Worm (Caenorhabditis elegans) whole organism, young adult: ENCODE results near the gene gpx-4.
A peak's percentile ranks its signal among the peaks of the same experiment; 100 is the strongest.

Source experiments
- B0261.1 ChIP-seq: sonication (generic microtip); optimal IDR thresholded peaks from 2 replicates; lab custom pipeline; 2016; ENCODE audit warnings: mild to moderate bottlenecking, missing genetic modification characterization, moderate library complexity, missing compliant biosample characterization
- B0336.3 ChIP-seq: fragments of 200-800 bp; sonication (Bioruptor generic); IDR thresholded peaks from 2 replicates; pipeline ENCODE4 v1.3.6; 2022; ENCODE audit warnings: missing genetic modification characterization, missing compliant biosample characterization
- F52B5.7 ChIP-seq: sonication (generic microtip); optimal IDR thresholded peaks from 2 replicates; lab custom pipeline; 2016; ENCODE audit warnings: mild to moderate bottlenecking, missing genetic modification characterization, missing compliant biosample characterization
- F57C9.4 ChIP-seq: sonication (generic microtip); optimal IDR thresholded peaks from 2 replicates; lab custom pipeline; 2017; ENCODE audit warnings: mild to moderate bottlenecking, missing genetic modification characterization, missing compliant biosample characterization
- K12H6.12 ChIP-seq: fragments of 200-800 bp; sonication (Bioruptor generic); optimal IDR thresholded peaks from 2 replicates; lab custom pipeline; 2018; ENCODE audit warnings: mild to moderate bottlenecking, missing genetic modification characterization, missing compliant biosample characterization
- Y53F4B.3 ChIP-seq: fragments of 200-800 bp; sonication (Bioruptor generic); IDR thresholded peaks from 2 replicates; pipeline ENCODE4 v1.3.6; 2022; ENCODE audit warnings: missing genetic modification reagents, missing genetic modification characterization, missing compliant biosample characterization
- Y79H2A.3 ChIP-seq: fragments of 200-800 bp; sonication (Bioruptor generic); conservative IDR thresholded peaks from 2 replicates; pipeline ENCODE4 v1.3.6; 2022; ENCODE audit warnings: missing genetic modification reagents, missing genetic modification characterization, missing compliant biosample characterization
- akir-1 ChIP-seq: fragments of 200-800 bp; sonication (Bioruptor generic); optimal IDR thresholded peaks from 2 replicates; lab custom pipeline; 2018; ENCODE audit warnings: mild to moderate bottlenecking, missing genetic modification characterization, moderate library complexity, missing compliant biosample characterization
- ama-1 ChIP-seq, 3 experiments: fragments of 150-350 bp in 1 of 3; sonication (generic microtip) in 2 of 3; optimal IDR thresholded peaks; 2 replicates each; lab custom pipeline; 2014 to 2018; ENCODE audit warnings: missing biosample characterization in 2 of 3, missing genetic modification characterization in 2 of 3, missing genetic modification reagents in 2 of 3
- atf-7 ChIP-seq: sonication (generic microtip); optimal IDR thresholded peaks from 2 replicates; lab custom pipeline; 2017; ENCODE audit warnings: mild to moderate bottlenecking, missing genetic modification characterization, missing compliant biosample characterization
- attf-6 ChIP-seq: fragments of 200-800 bp; sonication (Bioruptor generic); IDR thresholded peaks from 2 replicates; pipeline ENCODE4 v1.3.6; 2022; ENCODE audit warnings: missing genetic modification reagents, missing genetic modification characterization, missing compliant biosample characterization
- bed-1 ChIP-seq: fragments of 200-800 bp; sonication (Bioruptor generic); IDR thresholded peaks from 2 replicates; pipeline ENCODE4 v1.3.6; 2022; ENCODE audit warnings: missing genetic modification reagents, missing genetic modification characterization, missing compliant biosample characterization
- cebp-1 ChIP-seq, 2 experiments: fragments of 200-800 bp in 1 of 2; sonication (Bioruptor generic) in 1 of 2; sonication (generic microtip) in 1 of 2; IDR thresholded peaks in 1 of 2; optimal IDR thresholded peaks in 1 of 2; 2 replicates each; pipeline versions ENCODE4 v1.3.6 to Lab custom; 2017 to 2022; ENCODE audit warnings: missing compliant biosample characterization in 2 of 2, missing genetic modification characterization in 2 of 2, mild to moderate bottlenecking in 1 of 2, missing genetic modification reagents in 1 of 2, moderate library complexity in 1 of 2
- cebp-2 ChIP-seq: fragments of 200-800 bp; sonication (Bioruptor generic); IDR thresholded peaks from 2 replicates; pipeline ENCODE4 v1.3.6; 2022; ENCODE audit warnings: missing genetic modification characterization, missing compliant biosample characterization
- ceh-40 ChIP-seq: fragments of 200-800 bp; sonication (Bioruptor generic); IDR thresholded peaks from 2 replicates; pipeline ENCODE4 v1.3.6; 2022; ENCODE audit warnings: missing genetic modification characterization, missing compliant biosample characterization
- ceh-91 ChIP-seq: fragments of 200-800 bp; sonication (Bioruptor generic); IDR thresholded peaks from 2 replicates; pipeline ENCODE4 v1.3.6; 2022; ENCODE audit warnings: missing genetic modification reagents, missing genetic modification characterization, missing compliant biosample characterization
- dox-1 ChIP-seq: fragments of 200-800 bp; sonication (Bioruptor generic); IDR thresholded peaks from 2 replicates; pipeline ENCODE4 v1.3.6; 2022; ENCODE audit warnings: missing genetic modification reagents, missing genetic modification characterization, missing compliant biosample characterization
- dpff-1 ChIP-seq: sonication (generic microtip); optimal IDR thresholded peaks from 2 replicates; lab custom pipeline; 2017; ENCODE audit warnings: mild to moderate bottlenecking, missing genetic modification characterization, missing compliant biosample characterization
- efl-1 ChIP-seq: fragments of 150-350 bp; optimal IDR thresholded peaks from 2 replicates; lab custom pipeline; 2014; ENCODE audit warnings: missing biosample characterization, missing genetic modification reagents, missing genetic modification characterization
- egl-18 ChIP-seq: fragments of 200-800 bp; sonication (Bioruptor generic); IDR thresholded peaks from 2 replicates; pipeline ENCODE4 v1.3.6; 2022; ENCODE audit warnings: missing genetic modification reagents, missing genetic modification characterization, missing compliant biosample characterization
- egl-44 ChIP-seq: fragments of 200-800 bp; sonication (Bioruptor generic); IDR thresholded peaks from 2 replicates; pipeline ENCODE4 v1.3.6; 2022; ENCODE audit warnings: missing genetic modification reagents, missing genetic modification characterization, missing compliant biosample characterization
- hmg-1.2 ChIP-seq: fragments of 200-800 bp; sonication (Bioruptor generic); IDR thresholded peaks from 2 replicates; pipeline ENCODE4 v1.3.6; 2022; ENCODE audit warnings: missing genetic modification reagents, missing genetic modification characterization, missing compliant biosample characterization
- lag-1 ChIP-seq: fragments of 200-800 bp; sonication (Bioruptor generic); IDR thresholded peaks from 2 replicates; pipeline ENCODE4 v1.3.6; 2022; ENCODE audit warnings: missing genetic modification reagents, missing genetic modification characterization, missing compliant biosample characterization
- let-526 ChIP-seq: fragments of 200-800 bp; sonication (Bioruptor generic); IDR thresholded peaks from 2 replicates; pipeline ENCODE4 v1.3.6; 2022; ENCODE audit warnings: missing genetic modification reagents, missing genetic modification characterization, missing compliant biosample characterization
- let-607 ChIP-seq, 2 experiments: fragments of 200-800 bp in 1 of 2; sonication (Bioruptor generic) in 1 of 2; sonication (generic microtip) in 1 of 2; optimal IDR thresholded peaks; 2 replicates each; lab custom pipeline; 2016 to 2018; ENCODE audit warnings: mild to moderate bottlenecking in 2 of 2, missing compliant biosample characterization in 2 of 2, missing genetic modification characterization in 2 of 2, moderate library complexity in 2 of 2, missing genotype in 1 of 2
- lin-26 ChIP-seq: fragments of 200-800 bp; sonication (Bioruptor generic); IDR thresholded peaks from 2 replicates; pipeline ENCODE4 v1.3.6; 2022; ENCODE audit warnings: missing genetic modification reagents, missing genetic modification characterization, missing compliant biosample characterization
- lsl-1 ChIP-seq: fragments of 200-800 bp; sonication (Bioruptor generic); optimal IDR thresholded peaks from 2 replicates; lab custom pipeline; 2018; ENCODE audit warnings: mild to moderate bottlenecking, missing genetic modification characterization, moderate library complexity, missing compliant biosample characterization
- madf-3 ChIP-seq: fragments of 200-800 bp; sonication (Bioruptor generic); IDR thresholded peaks from 2 replicates; pipeline ENCODE4 v1.3.6; 2022; ENCODE audit warnings: missing genetic modification reagents, missing genetic modification characterization, missing compliant biosample characterization
- mcd-1 ChIP-seq: fragments of 200-800 bp; sonication (Bioruptor generic); IDR thresholded peaks from 2 replicates; pipeline ENCODE4 v1.3.6; 2022; ENCODE audit warnings: missing genetic modification reagents, missing genetic modification characterization, missing compliant biosample characterization
- mes-4 ChIP-seq: sonication (generic microtip); optimal IDR thresholded peaks from 2 replicates; lab custom pipeline; 2016; ENCODE audit warnings: missing genotype, missing genetic modification characterization, missing compliant biosample characterization
- nhr-90 ChIP-seq: sonication (generic microtip); optimal IDR thresholded peaks from 2 replicates; lab custom pipeline; 2016; ENCODE audit warnings: missing genotype, mild to moderate bottlenecking, missing genetic modification characterization, missing compliant biosample characterization
- pbrm-1 ChIP-seq: fragments of 200-800 bp; sonication (Bioruptor generic); IDR thresholded peaks from 2 replicates; pipeline ENCODE4 v1.3.6; 2022; ENCODE audit warnings: missing genetic modification reagents, missing genetic modification characterization, missing compliant biosample characterization
- rec-8 ChIP-seq, 2 experiments: sonication (generic microtip); optimal IDR thresholded peaks; 2 replicates each; lab custom pipeline; 2016; ENCODE audit warnings: mild to moderate bottlenecking in 2 of 2, missing genetic modification characterization in 2 of 2, missing genetic modification reagents in 2 of 2, missing genotype in 2 of 2, missing biosample characterization in 1 of 2, missing compliant biosample characterization in 1 of 2, moderate library complexity in 1 of 2
- sea-2 ChIP-seq: fragments of 200-800 bp; sonication (Bioruptor generic); IDR thresholded peaks from 2 replicates; pipeline ENCODE4 v1.3.6; 2022; ENCODE audit warnings: missing genetic modification characterization, missing compliant biosample characterization
- snpc-1.3 ChIP-seq: sonication (generic microtip); optimal IDR thresholded peaks from 2 replicates; lab custom pipeline; 2017; ENCODE audit warnings: missing genetic modification characterization, mild to moderate bottlenecking, missing compliant biosample characterization, antibody characterized with exemption, moderate library complexity, missing genotype, missing genetic modification reagents; ENCODE audit not compliant: insufficient read depth
- snpc-3.4 ChIP-seq: sonication (generic microtip); optimal IDR thresholded peaks from 2 replicates; lab custom pipeline; 2017; ENCODE audit warnings: missing genetic modification characterization, mild to moderate bottlenecking, missing compliant biosample characterization, antibody characterized with exemption, moderate library complexity, missing genotype, missing genetic modification reagents
- tbp1 ChIP-seq: fragments of 200-800 bp; sonication (Bioruptor generic); optimal IDR thresholded peaks from 2 replicates; lab custom pipeline; 2018; ENCODE audit warnings: mild to moderate bottlenecking, missing genetic modification characterization, missing compliant biosample characterization
- tlf-1 ChIP-seq: fragments of 200-800 bp; sonication (Bioruptor generic); optimal IDR thresholded peaks from 2 replicates; lab custom pipeline; 2018; ENCODE audit warnings: mild to moderate bottlenecking, missing genetic modification characterization, missing compliant biosample characterization
- unc-130 ChIP-seq: sonication (generic microtip); optimal IDR thresholded peaks from 2 replicates; lab custom pipeline; 2016; ENCODE audit warnings: missing genetic modification reagents, missing genetic modification characterization, missing compliant biosample characterization
- zim-3 ChIP-seq: sonication (generic microtip); optimal IDR thresholded peaks from 2 replicates; lab custom pipeline; 2017; ENCODE audit warnings: mild to moderate bottlenecking, missing genetic modification characterization, moderate library complexity, missing compliant biosample characterization
- ztf-18 ChIP-seq: sonication (generic microtip); optimal IDR thresholded peaks from 2 replicates; lab custom pipeline; 2016; ENCODE audit warnings: missing genotype, mild to moderate bottlenecking, missing genetic modification characterization, missing compliant biosample characterization
- ztf-22 ChIP-seq: fragments of 200-800 bp; sonication (Bioruptor generic); optimal IDR thresholded peaks from 2 replicates; lab custom pipeline; 2018; ENCODE audit warnings: mild to moderate bottlenecking, missing genetic modification characterization, moderate library complexity, missing compliant biosample characterization
- ztf-25 ChIP-seq: fragments of 200-800 bp; sonication (Bioruptor generic); IDR thresholded peaks from 2 replicates; pipeline ENCODE4 v1.3.6; 2022; ENCODE audit warnings: missing genetic modification reagents, missing genetic modification characterization, missing compliant biosample characterization
- ztf-6 ChIP-seq: fragments of 200-800 bp; sonication (Bioruptor generic); IDR thresholded peaks from 2 replicates; pipeline ENCODE4 v1.3.6; 2022; ENCODE audit warnings: missing genetic modification reagents, missing genetic modification characterization, missing compliant biosample characterization

The gpx-4 gene

ce11 chrIV:2664901-2665201 lies 10.0 kb downstream of the gpx-4 start (continued):
- TF ChIP-seq let-607 (tag; optimal IDR thresholded peaks at IDR 0.05; lab: Kevin White, UChicago): peak; percentile 7 to 38
- peak; percentile 16 for TF ChIP-seq lsl-1 (GFP tag; lab: Kevin White, UChicago)
- TF ChIP-seq pbrm-1: peak; percentile 48; the same call in 1 of the 2 replicates
- TF ChIP-seq attf-6 (GFP tag; lab: Robert Waterston, UW): no peak
- TF ChIP-seq atf-7 (tag; lab: Kevin White, UChicago): peak; percentile 6
- no peak for TF ChIP-seq mcd-1
- no peak for TF ChIP-seq akir-1 (GFP tag; lab: Kevin White, UChicago)
- TF ChIP-seq cebp-1 (GFP tag; IDR thresholded peaks at IDR 0.05; lab: Robert Waterston, UW): no peak
- peak; percentile 39 for TF ChIP-seq cebp-1 (tag; optimal IDR thresholded peaks at IDR 0.05; lab: Kevin White, UChicago)
- peak; percentile 68 for TF ChIP-seq nhr-90 (tag; lab: Kevin White, UChicago)
- TF ChIP-seq snpc-3.4 (tag; lab: Kevin White, UChicago): peak; percentile 72
- no peak for TF ChIP-seq efl-1 (GFP tag; lab: Kevin White, UChicago)
- TF ChIP-seq mes-4 (tag; lab: Kevin White, UChicago): no peak
- no peak for TF ChIP-seq madf-3 (GFP tag; lab: Robert Waterston, UW)
- TF ChIP-seq let-526 (GFP tag; lab: Robert Waterston, UW): no peak
- no peak for TF ChIP-seq B0336.3 (GFP tag; lab: Robert Waterston, UW)
- no peak for TF ChIP-seq F57C9.4
- TF ChIP-seq ztf-25 (GFP tag; lab: Robert Waterston, UW): peak; percentile 87
- peak; percentile 90 for TF ChIP-seq lin-26
- no peak for TF ChIP-seq ceh-40 (GFP tag; lab: Robert Waterston, UW)
- no peak for TF ChIP-seq sea-2 (GFP tag; lab: Robert Waterston, UW)
- TF ChIP-seq egl-44 (GFP tag; lab: Robert Waterston, UW): peak; percentile 50; the same call in 1 of the 2 replicates
- peak; percentile 71 for TF ChIP-seq F52B5.7
- TF ChIP-seq ama-1 (optimal IDR thresholded peaks at IDR 0.05; lab: Kevin White, UChicago): no peak
- TF ChIP-seq ama-1 (GFP tag; optimal IDR thresholded peaks at IDR 0.05; lab: Kevin White, UChicago): peak; percentile 3 to 91
- TF ChIP-seq bed-1 (GFP tag; lab: Robert Waterston, UW): no peak
- peak; percentile 16 for TF ChIP-seq tlf-1
- TF ChIP-seq Y53F4B.3 (GFP tag; lab: Robert Waterston, UW): no peak
- no peak for TF ChIP-seq snpc-1.3
- TF ChIP-seq unc-130: no peak
- TF ChIP-seq egl-18 (GFP tag; lab: Robert Waterston, UW): no peak
- TF ChIP-seq ztf-22 (GFP tag; lab: Kevin White, UChicago): no peak
- no peak for TF ChIP-seq K12H6.12 (tag; lab: Kevin White, UChicago)
- TF ChIP-seq cebp-2 (GFP tag; lab: Robert Waterston, UW): 0 out of 2 replicates have a peak, but pooled peaks have one; percentile 65
- TF ChIP-seq ztf-6 (GFP tag; lab: Robert Waterston, UW): no peak
- TF ChIP-seq dox-1: peak; percentile 38; the same call in 1 of the 2 replicates
- peak; percentile 98 for TF ChIP-seq tbp1 (GFP tag; lab: Kevin White, UChicago)
- TF ChIP-seq ceh-91 (GFP tag; lab: Robert Waterston, UW): no peak
- TF ChIP-seq B0261.1 (tag; lab: Kevin White, UChicago): peak; percentile 96
- TF ChIP-seq rec-8 (tag; optimal IDR thresholded peaks at IDR 0.05; lab: Kevin White, UChicago): peak; percentile 30 to 79
- TF ChIP-seq ztf-18: peak; percentile 59
- TF ChIP-seq Y79H2A.3 (GFP tag; lab: Robert Waterston, UW): 0 out of 2 replicates have a peak, but pooled peaks have one; percentile 62
- TF ChIP-seq lag-1 (GFP tag; lab: Robert Waterston, UW): no peak
- peak; percentile 25 for TF ChIP-seq dpff-1
- TF ChIP-seq hmg-1.2 (GFP tag; lab: Robert Waterston, UW): peak; percentile 36; the same call in 1 of the 2 replicates
- TF ChIP-seq zim-3: peak; percentile 16
